Worm (Caenorhabditis elegans) whole organism, L1 larva: ENCODE results near the gene pud-1.2.

Source experiments
- ama-1 ChIP-seq: fragments of 150-350 bp; optimal IDR thresholded peaks from 2 replicates; lab custom pipeline; 2014
- ceh-63 ChIP-seq: fragments of 200-800 bp; sonication (Bioruptor generic); optimal IDR thresholded peaks from 2 replicates; lab custom pipeline; 2018; ENCODE audit warnings: mild to moderate bottlenecking, missing genetic modification characterization, missing compliant biosample characterization
- elt-3 ChIP-seq, 6 experiments: fragments of 150-350 bp in 1 of 6; sonication (generic microtip); optimal IDR thresholded peaks; 2 replicates each; lab custom pipeline; 2017 to 2018; ENCODE audit warnings: missing biosample characterization in 6 of 6, missing genetic modification characterization in 6 of 6, inconsistent platforms in 1 of 6
- fos-1 ChIP-seq: fragments of 150-350 bp; optimal IDR thresholded peaks from 2 replicates; lab custom pipeline; 2014; ENCODE audit warnings: missing biosample characterization, missing genetic modification characterization
- hlh-17 ChIP-seq: fragments of 200-800 bp; sonication (Bioruptor generic); optimal IDR thresholded peaks from 2 replicates; lab custom pipeline; 2018; ENCODE audit warnings: missing genetic modification characterization, mild to moderate bottlenecking, missing compliant biosample characterization, moderate library complexity, borderline replicate concordance
- lsy-2 ChIP-seq, 2 experiments: fragments of 150-350 bp; optimal IDR thresholded peaks; 2 replicates each; lab custom pipeline; 2014; ENCODE audit warnings: missing biosample characterization in 2 of 2, missing genetic modification characterization in 2 of 2
- mdl-1 ChIP-seq, 2 experiments: fragments of 150-350 bp; optimal IDR thresholded peaks; 2 replicates each; lab custom pipeline; 2014 to 2017; ENCODE audit warnings: missing biosample characterization in 2 of 2, missing genetic modification characterization in 2 of 2, inconsistent platforms in 1 of 2
- nhr-76 ChIP-seq: sonication (generic microtip); optimal IDR thresholded peaks from 2 replicates; lab custom pipeline; 2017; ENCODE audit warnings: missing biosample characterization, missing genetic modification characterization
- pqm-1 ChIP-seq: sonication (generic microtip); optimal IDR thresholded peaks from 3 replicates; lab custom pipeline; 2017; ENCODE audit warnings: missing biosample characterization, missing genetic modification characterization
- tbx-2 ChIP-seq: sonication (generic microtip); optimal IDR thresholded peaks from 2 replicates; lab custom pipeline; 2016; ENCODE audit warnings: missing genetic modification characterization, missing compliant biosample characterization
- zag-1 ChIP-seq: fragments of 150-350 bp; optimal IDR thresholded peaks from 2 replicates; lab custom pipeline; 2014; ENCODE audit warnings: missing biosample characterization, missing genetic modification characterization
- ztf-11 ChIP-seq, 2 experiments: sonication (generic microtip); optimal IDR thresholded peaks; 2 replicates each; lab custom pipeline; 2016 to 2017; ENCODE audit warnings: missing genetic modification characterization in 2 of 2, missing biosample characterization in 1 of 2, missing compliant biosample characterization in 1 of 2

DNA sequence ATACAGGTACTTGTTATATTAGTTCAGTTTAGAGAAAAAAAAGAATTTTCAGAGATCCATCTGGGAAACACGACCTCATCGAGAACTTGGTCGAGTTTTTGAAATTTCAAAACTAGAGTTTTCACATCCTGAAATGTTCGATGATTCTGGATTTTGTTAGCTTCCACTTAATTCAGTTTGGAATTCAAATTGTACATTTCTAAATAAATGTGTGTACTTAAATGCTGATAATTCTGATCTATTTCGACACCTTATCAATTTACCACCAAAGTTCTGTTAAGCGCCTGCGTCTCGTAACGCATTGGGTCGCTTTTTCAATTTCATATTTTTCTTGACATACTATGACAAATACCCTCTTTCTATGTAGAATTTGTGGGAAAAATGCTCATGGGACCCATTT lies 27.8 kb downstream of the pud-1.2 start, which contains the start of gene nhr-226:
- no peak for TF ChIP-seq elt-3 (tag; optimal IDR thresholded peaks at IDR 0.05; lab: Kevin White, UChicago)
- TF ChIP-seq hlh-17 (GFP tag; lab: Kevin White, UChicago), result no peak
- TF ChIP-seq tbx-2 (tag; lab: Kevin White, UChicago), result no peak
- TF ChIP-seq mdl-1 (tag; optimal IDR thresholded peaks at IDR 0.05; lab: Kevin White, UChicago), result no peak
- TF ChIP-seq lsy-2 (tag; optimal IDR thresholded peaks at IDR 0.05; lab: Kevin White, UChicago), result no peak
- no peak for TF ChIP-seq fos-1
- no peak for TF ChIP-seq ama-1 (lab: Kevin White, UChicago)
- no peak for TF ChIP-seq pqm-1
- no peak for TF ChIP-seq zag-1 (tag; lab: Kevin White, UChicago)
- no peak for TF ChIP-seq ztf-11 (tag; optimal IDR thresholded peaks at IDR 0.05; lab: Kevin White, UChicago)
- TF ChIP-seq ceh-63 (GFP tag; lab: Kevin White, UChicago), result no peak
- no peak for TF ChIP-seq nhr-76
